Worm (Caenorhabditis elegans): ENCODE results near the gene Y54G2A.18.

Gene Y54G2A.18

ce11 chrIV:2850586-2850985 lies 41.7 kb downstream of the Y54G2A.18 start, which contains the start of gene clec-85:
Gene clec-85 (plus strand): TSS chrIV:2850886.
- TF ChIP-seq hmg-4 (GFP tag; optimal IDR thresholded peaks at IDR 0.05) (no peak), aly-1 (tag; optimal IDR thresholded peaks at IDR 0.05) (no peak), sea-1 (GFP tag; conservative IDR thresholded peaks at IDR 0.05) (no peak), hmbx-1 (tag; optimal IDR thresholded peaks at IDR 0.05) (no peak)

ce11 chrIV:2849269-2849668 lies 43.0 kb downstream of the Y54G2A.18 start:
- TF ChIP-seq tbx-11 (GFP tag; IDR thresholded peaks at IDR 0.05), result no peak
- TF ChIP-seq ama-1 (optimal IDR thresholded peaks at IDR 0.05), result no peak

ce11 chrIV:2846264-2846663 lies 46.0 kb downstream of the Y54G2A.18 start, which contains the start of gene Y54G2A.40:
Gene Y54G2A.40 (plus strand): TSS chrIV:2846476.
- TF ChIP-seq tra-4 (tag; optimal IDR thresholded peaks at IDR 0.05), result no peak
- no peak for TF ChIP-seq hmbx-1 (tag; optimal IDR thresholded peaks at IDR 0.05)

- TF ChIP-seq hmbx-1 (tag; optimal IDR thresholded peaks at IDR 0.05), result no peak
- no peak for TF ChIP-seq tbx-11 (GFP tag; IDR thresholded peaks at IDR 0.05)
- TF ChIP-seq ceh-13 (GFP tag; optimal IDR thresholded peaks at IDR 0.05), result no peak
- TF ChIP-seq aly-1 (tag; optimal IDR thresholded peaks at IDR 0.05), result no peak
- no peak for TF ChIP-seq sea-1 (GFP tag; conservative IDR thresholded peaks at IDR 0.05)
- TF ChIP-seq tbx-37 (GFP tag; conservative IDR thresholded peaks at IDR 0.05), result no peak
- no peak for TF ChIP-seq pes-1 (GFP tag; IDR thresholded peaks at IDR 0.05)
- TF ChIP-seq tra-4 (tag; optimal IDR thresholded peaks at IDR 0.05), result no peak
- TF ChIP-seq flt-1 (GFP tag; IDR thresholded peaks at IDR 0.05), result no peak
- no peak for TF ChIP-seq ceh-36 (tag; optimal IDR thresholded peaks at IDR 0.05)
These were observed 48.4 kb downstream of the Y54G2A.18 start, which contains the start of gene Y54G2A.15 for ce11 chrIV:2843882-2844281. Gene Y54G2A.15 (minus strand): TSS chrIV:2843982.

- TF ChIP-seq hmg-4 (GFP tag; optimal IDR thresholded peaks at IDR 0.05) (no peak), tbx-37 (GFP tag; conservative IDR thresholded peaks at IDR 0.05) (no peak), scrt-1 (GFP tag; IDR thresholded peaks at IDR 0.05) (no peak), pes-1 (GFP tag; IDR thresholded peaks at IDR 0.05) (no peak), tra-4 (tag; optimal IDR thresholded peaks at IDR 0.05) (no peak), ets-7 (tag; optimal IDR thresholded peaks at IDR 0.05) (no peak), hmbx-1 (tag; optimal IDR thresholded peaks at IDR 0.05) (no peak), F13C5.2 (tag; optimal IDR thresholded peaks at IDR 0.05) (no peak), hnd-1 (tag; optimal IDR thresholded peaks at IDR 0.05) (no peak), ceh-13 (GFP tag; optimal IDR thresholded peaks at IDR 0.05) (no peak), sea-1 (GFP tag; conservative IDR thresholded peaks at IDR 0.05) (no peak), B0310.2 (tag; optimal IDR thresholded peaks at IDR 0.05) (no peak), flt-1 (GFP tag; IDR thresholded peaks at IDR 0.05) (no peak), tbx-11 (GFP tag; IDR thresholded peaks at IDR 0.05) (no peak), ceh-36 (tag; optimal IDR thresholded peaks at IDR 0.05) (no peak)
These were observed 50.1 kb downstream of the Y54G2A.18 start, which contains the start of gene clec-84 for ce11 chrIV:2842162-2842561. Gene clec-84 (plus strand): TSS chrIV:2842462.

Data from whole organism, early embryonic.